Worm (Caenorhabditis elegans) whole organism, midembryonic: Measurements from ENCODE around the gene sdf-9.

ENCODE experiments used
- T22C8.4 ChIP-seq: fragments of 200-800 bp; sonication (Bioruptor generic); IDR thresholded peaks from 2 replicates; pipeline ENCODE4 v1.3.6; 2022; ENCODE audit warnings: missing genetic modification characterization, missing compliant biosample characterization
- cog-1 ChIP-seq: sonication (generic microtip); optimal IDR thresholded peaks from 2 replicates; lab custom pipeline; 2016; ENCODE audit warnings: missing genetic modification characterization, missing compliant biosample characterization
- flt-1 ChIP-seq: fragments of 200-800 bp; sonication (Bioruptor generic); IDR thresholded peaks from 2 replicates; pipeline ENCODE4 v1.3.6; 2022; ENCODE audit warnings: missing genetic modification characterization, missing compliant biosample characterization
- klf-2 ChIP-seq: fragments of 200-800 bp; sonication (Bioruptor generic); conservative IDR thresholded peaks from 2 replicates; pipeline ENCODE4 v1.3.6; 2022; ENCODE audit warnings: missing genetic modification reagents, missing genetic modification characterization, missing compliant biosample characterization
- med-1 ChIP-seq: sonication (generic microtip); optimal IDR thresholded peaks from 2 replicates; lab custom pipeline; 2017; ENCODE audit warnings: missing genetic modification characterization, mild to moderate bottlenecking, missing compliant biosample characterization, antibody characterized with exemption, missing genetic modification reagents; ENCODE audit not compliant: insufficient read depth
- ref-1 ChIP-seq: fragments of 200-800 bp; sonication (Bioruptor generic); conservative IDR thresholded peaks from 2 replicates; pipeline ENCODE4 v1.3.6; 2022; ENCODE audit warnings: missing genetic modification reagents, missing genetic modification characterization, missing compliant biosample characterization
- tab-1 ChIP-seq: fragments of 200-800 bp; sonication (Bioruptor generic); IDR thresholded peaks from 2 replicates; pipeline ENCODE4 v1.3.6; 2022; ENCODE audit warnings: missing genetic modification characterization, missing compliant biosample characterization
- ztf-23 ChIP-seq: fragments of 200-800 bp; sonication (Bioruptor generic); IDR thresholded peaks from 2 replicates; pipeline ENCODE4 v1.3.6; 2022; ENCODE audit warnings: missing genetic modification reagents, missing genetic modification characterization, missing compliant biosample characterization
- ztf-29 ChIP-seq: fragments of 200-800 bp; sonication (Bioruptor generic); IDR thresholded peaks from 2 replicates; pipeline ENCODE4 v1.3.6; 2022; ENCODE audit warnings: missing genetic modification reagents, missing genetic modification characterization, missing compliant biosample characterization

sdf-9 gene

ce11 chrV:20792371-20792890 lies 5.6 kb upstream of the sdf-9 start, which contains the start of gene Y44A6D.3:
Gene Y44A6D.3 (minus strand): TSS chrV:20792421.
- no peak for TF ChIP-seq flt-1 (GFP tag; lab: Robert Waterston, UW)
- no peak for TF ChIP-seq tab-1 (GFP tag; lab: Robert Waterston, UW)
- TF ChIP-seq ref-1, result no peak
- TF ChIP-seq T22C8.4 (GFP tag; lab: Robert Waterston, UW), result no peak
- no peak for TF ChIP-seq klf-2 (GFP tag; lab: Robert Waterston, UW)

DNA sequence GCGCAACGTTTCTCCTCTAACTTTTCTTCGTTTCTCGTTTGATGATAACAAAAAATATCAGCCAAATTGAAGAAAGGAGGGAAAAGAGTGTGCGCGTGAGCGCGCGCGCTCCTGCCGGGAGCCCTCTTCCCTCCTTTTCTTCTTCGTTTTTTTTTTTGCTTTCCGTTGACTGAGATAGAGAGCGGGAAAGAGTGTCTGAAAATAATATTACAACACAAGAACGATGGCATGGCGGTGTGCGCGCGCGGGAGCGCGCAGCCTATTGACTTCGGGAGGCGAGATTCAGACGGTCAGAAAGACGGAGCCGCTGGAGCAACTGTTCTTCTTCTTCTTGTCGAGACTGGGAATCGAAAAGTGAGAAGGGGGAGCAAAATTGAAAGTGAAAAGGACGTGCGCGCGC lies 4.3 kb upstream of the sdf-9 start:
- TF ChIP-seq ref-1 (no peak), cog-1 (tag; lab: Kevin White, UChicago) (no peak), klf-2 (GFP tag; lab: Robert Waterston, UW) (no peak), flt-1 (GFP tag; lab: Robert Waterston, UW) (no peak), T22C8.4 (GFP tag; lab: Robert Waterston, UW) (no peak), tab-1 (GFP tag; lab: Robert Waterston, UW) (no peak), ztf-23 (GFP tag; lab: Robert Waterston, UW) (no peak), ztf-29 (GFP tag; lab: Robert Waterston, UW) (no peak), med-1 (no peak)

DNA sequence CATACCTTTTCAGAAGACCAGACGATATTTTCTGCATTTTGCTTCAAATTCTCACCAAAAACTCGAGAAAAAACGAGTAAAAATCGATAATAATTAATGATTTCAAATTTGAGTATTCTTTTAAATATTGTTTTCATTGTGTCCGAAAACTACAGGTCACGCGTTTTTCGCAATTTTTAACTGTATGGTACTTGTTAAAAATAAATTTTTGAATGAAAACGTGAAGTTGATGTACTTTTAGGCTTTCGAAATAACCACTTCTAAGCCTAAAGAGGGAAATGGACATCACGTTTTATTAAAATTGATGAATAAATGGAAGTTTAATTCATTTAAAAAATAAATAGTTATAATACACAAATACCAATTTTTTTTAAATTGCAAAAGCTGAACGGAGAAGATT lies 4.9 kb downstream of the sdf-9 start, which contains the start of gene Y44A6D.5:
Y44A6D.5 (minus strand) TSS at position 101 of the 400 bp plus-strand sequence.
- no peak for TF ChIP-seq ztf-23 (GFP tag; lab: Robert Waterston, UW)
- TF ChIP-seq ref-1, result no peak
- TF ChIP-seq ztf-29 (GFP tag; lab: Robert Waterston, UW), result no peak
- TF ChIP-seq klf-2 (GFP tag; lab: Robert Waterston, UW), result no peak

DNA sequence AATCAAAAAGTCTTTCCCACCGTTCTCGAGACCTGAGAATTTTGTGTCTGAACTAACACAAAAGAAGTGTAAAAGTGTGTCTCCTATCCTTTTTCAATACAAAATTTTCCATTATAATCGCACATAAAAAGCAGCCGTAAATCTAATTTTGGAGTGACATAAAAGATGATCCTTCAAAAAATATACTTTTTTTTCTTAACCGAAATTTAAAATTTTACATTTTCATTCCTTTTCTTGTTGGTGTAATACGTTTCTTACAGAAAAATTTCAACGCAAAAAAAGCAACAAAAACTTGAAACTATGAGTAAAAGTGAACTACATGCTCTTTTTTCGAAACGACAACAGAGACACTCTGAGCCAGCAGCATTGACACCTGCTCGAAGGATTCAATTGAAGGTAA lies 9.0 kb downstream of the sdf-9 start, which contains the start of gene Y44A6D.6:
Y44A6D.6 (plus strand) TSS at position 301 of the 400 bp plus-strand sequence.
- TF ChIP-seq klf-2 (GFP tag; lab: Robert Waterston, UW) (no peak), cog-1 (tag; lab: Kevin White, UChicago) (no peak), ztf-29 (GFP tag; lab: Robert Waterston, UW) (no peak), ref-1 (no peak), flt-1 (GFP tag; lab: Robert Waterston, UW) (no peak), T22C8.4 (GFP tag; lab: Robert Waterston, UW) (no peak), ztf-23 (GFP tag; lab: Robert Waterston, UW) (no peak), med-1 (no peak), tab-1 (GFP tag; lab: Robert Waterston, UW) (no peak)

ce11 chrV:20813646-20814045 lies 15.6 kb downstream of the sdf-9 start:
- TF ChIP-seq klf-2 (GFP tag; lab: Robert Waterston, UW), result no peak
- TF ChIP-seq ref-1, result no peak
- no peak for TF ChIP-seq ztf-23 (GFP tag; lab: Robert Waterston, UW)
- TF ChIP-seq T22C8.4 (GFP tag; lab: Robert Waterston, UW), result no peak
- no peak for TF ChIP-seq cog-1 (tag; lab: Kevin White, UChicago)

DNA sequence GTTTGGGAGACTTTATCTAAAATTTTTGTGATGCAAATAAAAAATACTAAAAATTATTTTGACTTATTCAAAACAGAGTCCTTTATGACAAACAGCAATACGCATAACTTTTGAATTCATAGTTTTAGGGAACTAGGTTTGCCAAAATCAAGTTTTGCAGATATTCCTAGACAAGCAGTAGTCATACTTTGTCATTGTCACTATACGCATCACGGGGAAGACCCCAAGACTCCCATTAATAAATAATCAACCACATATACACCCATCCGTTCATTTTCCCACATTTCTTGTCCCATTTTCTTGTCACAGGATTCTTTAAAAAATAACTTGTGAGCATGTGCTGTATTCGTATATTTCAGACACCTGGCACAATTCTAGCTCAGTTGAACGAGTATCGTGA lies 16.4 kb downstream of the sdf-9 start, which contains the start of gene Y44A6D.7:
Y44A6D.7 (plus strand) TSS at position 301 of the 400 bp plus-strand sequence.
- TF ChIP-seq med-1 (no peak), ztf-23 (GFP tag; lab: Robert Waterston, UW) (no peak), klf-2 (GFP tag; lab: Robert Waterston, UW) (no peak), ref-1 (no peak), tab-1 (GFP tag; lab: Robert Waterston, UW) (no peak), ztf-29 (GFP tag; lab: Robert Waterston, UW) (no peak), flt-1 (GFP tag; lab: Robert Waterston, UW) (no peak), T22C8.4 (GFP tag; lab: Robert Waterston, UW) (no peak), cog-1 (tag; lab: Kevin White, UChicago) (no peak)

DNA sequence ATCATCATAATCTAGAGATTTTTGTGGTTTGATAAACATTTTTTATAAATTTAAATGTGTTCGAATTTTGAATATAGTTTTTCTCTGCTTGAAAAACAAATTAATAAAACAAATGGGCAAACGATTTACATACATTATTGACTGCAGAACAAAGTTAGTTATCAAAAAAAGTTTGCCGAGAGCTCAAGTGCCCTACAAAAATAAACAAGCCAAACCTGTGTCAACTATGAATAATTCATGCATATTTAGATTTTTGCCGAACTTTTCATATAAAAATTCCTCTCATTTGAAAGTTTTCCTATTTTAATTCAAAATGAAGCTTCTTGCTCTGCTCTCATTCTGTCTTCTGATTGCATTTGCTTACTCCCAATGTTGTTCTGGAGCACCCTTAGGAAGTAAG lies 17.8 kb downstream of the sdf-9 start, which contains the start of gene sshk-1:
sshk-1 (plus strand) TSS at position 301 of the 400 bp plus-strand sequence.
- TF ChIP-seq ref-1 (no peak), T22C8.4 (GFP tag; lab: Robert Waterston, UW) (no peak), ztf-23 (GFP tag; lab: Robert Waterston, UW) (no peak), tab-1 (GFP tag; lab: Robert Waterston, UW) (no peak), flt-1 (GFP tag; lab: Robert Waterston, UW) (no peak), klf-2 (GFP tag; lab: Robert Waterston, UW) (no peak), cog-1 (tag; lab: Kevin White, UChicago) (no peak), ztf-29 (GFP tag; lab: Robert Waterston, UW) (no peak), med-1 (no peak)

DNA sequence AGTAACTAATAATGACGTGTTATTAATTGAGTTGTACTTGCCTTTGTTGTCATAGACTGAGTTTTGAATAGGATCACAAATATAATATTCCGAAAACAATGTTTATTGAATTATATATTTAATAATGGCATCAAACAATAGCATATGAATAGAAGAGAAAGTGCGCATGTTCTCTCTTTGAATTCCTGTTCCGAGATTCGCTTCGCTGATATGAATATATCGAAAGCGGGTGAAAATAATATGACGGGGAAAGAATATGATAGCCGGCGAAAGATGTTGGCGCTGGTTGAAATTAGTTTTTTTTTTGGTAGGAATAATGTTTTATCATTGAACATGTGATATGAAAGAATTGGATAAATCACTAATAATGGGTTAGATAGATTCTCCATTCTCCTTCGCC lies 22.0 kb downstream of the sdf-9 start, which contains the start of gene T03D8.6:
T03D8.6 (minus strand) TSS at position 298 of the 400 bp plus-strand sequence.
- no peak for TF ChIP-seq med-1
- no peak for TF ChIP-seq ztf-29 (GFP tag; lab: Robert Waterston, UW)
- no peak for TF ChIP-seq ztf-23 (GFP tag; lab: Robert Waterston, UW)
- TF ChIP-seq tab-1 (GFP tag; lab: Robert Waterston, UW), result no peak
- TF ChIP-seq T22C8.4 (GFP tag; lab: Robert Waterston, UW), result no peak
- TF ChIP-seq ref-1, result no peak
- TF ChIP-seq cog-1 (tag; lab: Kevin White, UChicago), result no peak
- TF ChIP-seq flt-1 (GFP tag; lab: Robert Waterston, UW), result no peak
- no peak for TF ChIP-seq klf-2 (GFP tag; lab: Robert Waterston, UW)

ce11 chrV:20824962-20825609 lies 27.1 kb downstream of the sdf-9 start, which contains the start of the genes gcy-22 and grl-14:
Gene gcy-22 (minus strand): TSS chrV:20825062.
Gene grl-14 (plus strand): TSS chrV:20825559.
- TF ChIP-seq klf-2 (GFP tag; lab: Robert Waterston, UW) (no peak), T22C8.4 (GFP tag; lab: Robert Waterston, UW) (no peak), ref-1 (no peak), flt-1 (GFP tag; lab: Robert Waterston, UW) (no peak), tab-1 (GFP tag; lab: Robert Waterston, UW) (no peak), ztf-23 (GFP tag; lab: Robert Waterston, UW) (no peak), med-1 (no peak), ztf-29 (GFP tag; lab: Robert Waterston, UW) (no peak), cog-1 (tag; lab: Kevin White, UChicago) (no peak)
